Fruit fly (Drosophila melanogaster): Measurements from ENCODE around the gene ND-51.

The ND-51 gene

DNA sequence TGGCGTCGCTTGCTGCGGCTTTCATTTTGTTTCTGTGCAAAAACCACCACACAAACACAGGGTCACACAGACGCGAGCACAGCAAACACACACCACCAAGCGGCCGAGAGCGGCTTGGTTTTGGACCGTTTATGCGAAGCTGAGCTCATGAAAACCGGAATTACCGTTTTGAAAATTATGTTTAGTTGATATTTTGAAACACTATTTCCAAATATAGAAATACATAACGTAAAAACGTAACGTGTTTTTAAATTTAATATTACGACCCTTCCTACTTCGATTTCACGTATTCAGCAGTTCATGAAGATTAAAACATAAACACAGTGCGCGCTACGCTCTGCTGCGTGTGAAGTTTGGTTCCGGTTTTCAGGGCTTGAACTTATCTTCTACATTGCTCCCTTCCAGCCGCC lies 11.3 kb downstream of the ND-51 start (continued):
- peak; percentile 86 for TF ChIP-seq NK7.1 (GFP tag; optimal IDR thresholded peaks at IDR 0.05)
- TF ChIP-seq ham (GFP tag; IDR thresholded peaks at IDR 0.05) = peak; percentile 61; the same call in 1 of the 2 replicates
- TF ChIP-seq ERR (GFP tag; optimal IDR thresholded peaks at IDR 0.05) = peak; percentile 95
- peak; percentile 94 for TF ChIP-seq salm (tag; optimal IDR thresholded peaks at IDR 0.05)
- peak; percentile 99 for TF ChIP-seq CG18599 (GFP tag; optimal IDR thresholded peaks at IDR 0.05)
- TF ChIP-seq HLH3B (GFP tag; IDR thresholded peaks at IDR 0.05) = peak; percentile 95
- peak; percentile 95 for TF ChIP-seq Oli (tag; optimal IDR thresholded peaks at IDR 0.05)
- TF ChIP-seq sc (optimal IDR thresholded peaks at IDR 0.05) = no peak
- peak; percentile 78 for TF ChIP-seq sc (GFP tag; optimal IDR thresholded peaks at IDR 0.05)
- TF ChIP-seq CG3065 (GFP tag; optimal IDR thresholded peaks at IDR 0.05) = peak; percentile 80
- peak; percentile 85 for TF ChIP-seq CG8089 (GFP tag; optimal IDR thresholded peaks at IDR 0.05)
- TF ChIP-seq CG10543 (GFP tag; optimal IDR thresholded peaks at IDR 0.05) = peak; percentile 96
- TF ChIP-seq CG10654 (GFP tag; optimal IDR thresholded peaks at IDR 0.05) = peak; percentile 90
- TF ChIP-seq CG15514 (GFP tag; optimal IDR thresholded peaks at IDR 0.05) = peak; percentile 93
- peak; percentile 64; the same call in 2 of the 3 replicates for TF ChIP-seq z (GFP tag; IDR thresholded peaks at IDR 0.05)
- peak; percentile 55; the same call in 1 of the 2 replicates for TF ChIP-seq CG4360 (GFP tag; IDR thresholded peaks at IDR 0.05)
- peak; percentile 55 for TF ChIP-seq CG2116 (GFP tag; optimal IDR thresholded peaks at IDR 0.05)
- peak; percentile 97 for TF ChIP-seq CG12299 (tag; optimal IDR thresholded peaks at IDR 0.05)
- peak; percentile 72 for TF ChIP-seq CG16815 (GFP tag; optimal IDR thresholded peaks at IDR 0.05)
- peak; percentile 46 for TF ChIP-seq MESR4 (GFP tag; optimal IDR thresholded peaks at IDR 0.05)
- peak; percentile 98 for TF ChIP-seq Hand (GFP tag; optimal IDR thresholded peaks at IDR 0.05)
- TF ChIP-seq sens-2 (GFP tag; IDR thresholded peaks at IDR 0.05) = peak; percentile 95
- TF ChIP-seq Nf-YC (tag; optimal IDR thresholded peaks at IDR 0.05) = peak; percentile 87
- peak; percentile 96 for TF ChIP-seq org-1 (GFP tag; optimal IDR thresholded peaks at IDR 0.05)
- peak; percentile 95 for TF ChIP-seq CG4424 (GFP tag; optimal IDR thresholded peaks at IDR 0.05)
- peak; percentile 94 for TF ChIP-seq Mes4 (GFP tag; optimal IDR thresholded peaks at IDR 0.05)
- TF ChIP-seq HmgD (GFP tag; optimal IDR thresholded peaks at IDR 0.05) = peak; percentile 69
- TF ChIP-seq Jarid2 (GFP tag; optimal IDR thresholded peaks at IDR 0.05) = peak; percentile 79
- peak in 1 of 2 experiments; percentile 97 for TF ChIP-seq Hr78 (GFP tag; optimal IDR thresholded peaks at IDR 0.05)
- TF ChIP-seq CG33557 (GFP tag; optimal IDR thresholded peaks at IDR 0.05) = peak; percentile 95
- peak; percentile 57 for TF ChIP-seq CG4617 (GFP tag; optimal IDR thresholded peaks at IDR 0.05; ENCODE audit: borderline replicate concordance)
- peak; percentile 97 for TF ChIP-seq CG6854 (GFP tag; optimal IDR thresholded peaks at IDR 0.05)
- TF ChIP-seq amos (GFP tag; IDR thresholded peaks at IDR 0.05; ENCODE audit: partially characterized antibody) = no peak
- TF ChIP-seq shn (GFP tag; optimal IDR thresholded peaks at IDR 0.05) = peak; percentile 79
- TF ChIP-seq Med (GFP tag) = peak; percentile 100
- peak; percentile 96 for TF ChIP-seq Dbx (GFP tag; IDR thresholded peaks at IDR 0.05)
- peak; percentile 90 for TF ChIP-seq fd96Cb (tag; optimal IDR thresholded peaks at IDR 0.05)
- peak; percentile 92 for TF ChIP-seq eyg (GFP tag; optimal IDR thresholded peaks at IDR 0.05)
- peak; percentile 98 for TF ChIP-seq Hmr (GFP tag; optimal IDR thresholded peaks at IDR 0.05)
- peak; percentile 93 for TF ChIP-seq cg (GFP tag; optimal IDR thresholded peaks at IDR 0.05)
- peak; percentile 94 for TF ChIP-seq CG9817 (tag; optimal IDR thresholded peaks at IDR 0.05)
- peak; percentile 94 for TF ChIP-seq bcd (GFP tag; optimal IDR thresholded peaks at IDR 0.05)
- TF ChIP-seq CG9437 (GFP tag; optimal IDR thresholded peaks at IDR 0.05) = peak; percentile 90
- TF ChIP-seq HLH54F (GFP tag; optimal IDR thresholded peaks at IDR 0.05) = peak; percentile 93
- TF ChIP-seq CG3163 (GFP tag; optimal IDR thresholded peaks at IDR 0.05) = peak; percentile 81
- TF ChIP-seq nmo (GFP tag; optimal IDR thresholded peaks at IDR 0.05) = peak; percentile 96
- peak; percentile 89 for TF ChIP-seq CHES-1-like (GFP tag; optimal IDR thresholded peaks at IDR 0.05)
- no peak for TF ChIP-seq BEAF-32 (GFP tag; optimal IDR thresholded peaks at IDR 0.05)
- peak; percentile 10 for TF ChIP-seq pzg (GFP tag; optimal IDR thresholded peaks at IDR 0.05)
- peak; percentile 75 for TF ChIP-seq Ravus (GFP tag; IDR thresholded peaks at IDR 0.05)
